Worm (Caenorhabditis elegans) whole organism, midembryonic: ENCODE results near the gene C54E10.11.

Source experiments
- T22C8.4 ChIP-seq: fragments of 200-800 bp; sonication (Bioruptor generic); IDR thresholded peaks from 2 replicates; pipeline ENCODE4 v1.3.6; 2022; ENCODE audit warnings: missing genetic modification characterization, missing compliant biosample characterization
- cog-1 ChIP-seq: sonication (generic microtip); optimal IDR thresholded peaks from 2 replicates; lab custom pipeline; 2016; ENCODE audit warnings: missing genetic modification characterization, missing compliant biosample characterization
- flt-1 ChIP-seq: fragments of 200-800 bp; sonication (Bioruptor generic); IDR thresholded peaks from 2 replicates; pipeline ENCODE4 v1.3.6; 2022; ENCODE audit warnings: missing genetic modification characterization, missing compliant biosample characterization
- klf-2 ChIP-seq: fragments of 200-800 bp; sonication (Bioruptor generic); conservative IDR thresholded peaks from 2 replicates; pipeline ENCODE4 v1.3.6; 2022; ENCODE audit warnings: missing genetic modification reagents, missing genetic modification characterization, missing compliant biosample characterization
- med-1 ChIP-seq: sonication (generic microtip); optimal IDR thresholded peaks from 2 replicates; lab custom pipeline; 2017; ENCODE audit warnings: missing genetic modification characterization, mild to moderate bottlenecking, missing compliant biosample characterization, antibody characterized with exemption, missing genetic modification reagents; ENCODE audit not compliant: insufficient read depth
- ref-1 ChIP-seq: fragments of 200-800 bp; sonication (Bioruptor generic); conservative IDR thresholded peaks from 2 replicates; pipeline ENCODE4 v1.3.6; 2022; ENCODE audit warnings: missing genetic modification reagents, missing genetic modification characterization, missing compliant biosample characterization
- tab-1 ChIP-seq: fragments of 200-800 bp; sonication (Bioruptor generic); IDR thresholded peaks from 2 replicates; pipeline ENCODE4 v1.3.6; 2022; ENCODE audit warnings: missing genetic modification characterization, missing compliant biosample characterization
- ztf-23 ChIP-seq: fragments of 200-800 bp; sonication (Bioruptor generic); IDR thresholded peaks from 2 replicates; pipeline ENCODE4 v1.3.6; 2022; ENCODE audit warnings: missing genetic modification reagents, missing genetic modification characterization, missing compliant biosample characterization
- ztf-29 ChIP-seq: fragments of 200-800 bp; sonication (Bioruptor generic); IDR thresholded peaks from 2 replicates; pipeline ENCODE4 v1.3.6; 2022; ENCODE audit warnings: missing genetic modification reagents, missing genetic modification characterization, missing compliant biosample characterization

- TF ChIP-seq flt-1 (GFP tag; lab: Robert Waterston, UW) (no peak), ztf-29 (no peak), ztf-23 (GFP tag; lab: Robert Waterston, UW) (no peak), ref-1 (no peak), klf-2 (no peak), tab-1 (GFP tag; lab: Robert Waterston, UW) (no peak), med-1 (GFP tag; lab: Kevin White, UChicago) (no peak), cog-1 (no peak), T22C8.4 (GFP tag; lab: Robert Waterston, UW) (no peak)
Observed at ce11 chrV:18810705-18811104, 8.7 kb upstream of the C54E10.11 start, which contains the start of gene C54E10.3.
